Fruit fly (Drosophila melanogaster) whole organism, embryonic: Measurements from ENCODE around the gene CG6511.

Experiments
- Bdp1 ChIP-seq: fragments of 200-800 bp; sonication (Bioruptor generic); optimal IDR thresholded peaks from 3 replicates; lab custom pipeline; 2016; ENCODE audit warnings: missing biosample characterization, missing genetic modification characterization
- CG10147 ChIP-seq: fragments of 200-800 bp; sonication (Bioruptor generic); optimal IDR thresholded peaks from 2 replicates; lab custom pipeline; 2019; ENCODE audit warnings: missing biosample characterization, mild to moderate bottlenecking, missing genetic modification characterization, moderate library complexity
- CG10209 ChIP-seq: fragments of 200-800 bp; sonication (Bioruptor generic); optimal IDR thresholded peaks from 3 replicates; lab custom pipeline; 2017; ENCODE audit warnings: missing biosample characterization, mild to moderate bottlenecking, missing genetic modification characterization, missing genetic modification reagents
- CG11247 ChIP-seq: fragments of 200-800 bp; sonication (Bioruptor generic); IDR thresholded peaks from 2 replicates; pipeline ENCODE4 v1.3.6; 2022; ENCODE audit warnings: missing biosample characterization, missing genetic modification characterization
- CG12104 ChIP-seq: fragments of 200-800 bp; sonication (Bioruptor generic); optimal IDR thresholded peaks from 3 replicates; lab custom pipeline; 2016; ENCODE audit warnings: missing biosample characterization, missing genetic modification characterization
- CG12155 ChIP-seq: fragments of 200-800 bp; sonication (Bioruptor generic); optimal IDR thresholded peaks from 3 replicates; lab custom pipeline; 2016; ENCODE audit warnings: missing biosample characterization, missing genetic modification characterization
- CG15073 ChIP-seq: fragments of 200-800 bp; sonication (Bioruptor generic); optimal IDR thresholded peaks from 2 replicates; lab custom pipeline; 2016; ENCODE audit warnings: missing biosample characterization, missing genetic modification characterization
- CG17912 ChIP-seq: fragments of 200-800 bp; sonication (Bioruptor generic); optimal IDR thresholded peaks from 2 replicates; lab custom pipeline; 2018; ENCODE audit warnings: missing biosample characterization, mild to moderate bottlenecking, missing genetic modification characterization
- CG30403 ChIP-seq: fragments of 200-800 bp; sonication (Bioruptor generic); optimal IDR thresholded peaks from 3 replicates; lab custom pipeline; 2016; ENCODE audit warnings: missing biosample characterization, missing genetic modification characterization
- CG31388 ChIP-seq: fragments of 200-800 bp; sonication (Bioruptor generic); optimal IDR thresholded peaks from 2 replicates; lab custom pipeline; 2016; ENCODE audit warnings: missing biosample characterization, missing genetic modification characterization
- CG4617 ChIP-seq: fragments of 200-800 bp; sonication (Bioruptor generic); optimal IDR thresholded peaks from 3 replicates; lab custom pipeline; 2016; ENCODE audit warnings: missing biosample characterization, missing genetic modification characterization, borderline replicate concordance
- CG6683 ChIP-seq: fragments of 200-800 bp; sonication (Bioruptor generic); optimal IDR thresholded peaks from 2 replicates; lab custom pipeline; 2017; ENCODE audit warnings: missing biosample characterization, mild to moderate bottlenecking, missing genetic modification characterization, missing genetic modification reagents
- CG6689 ChIP-seq: fragments of 200-800 bp; sonication (Bioruptor generic); IDR thresholded peaks from 2 replicates; pipeline ENCODE4 v1.3.6; 2022; ENCODE audit warnings: missing biosample characterization, missing genetic modification characterization
- CG7745 ChIP-seq: fragments of 200-800 bp; sonication (Bioruptor generic); optimal IDR thresholded peaks from 2 replicates; lab custom pipeline; 2018; ENCODE audit warnings: missing biosample characterization, mild to moderate bottlenecking, missing genetic modification characterization, moderate library complexity
- CG8924 ChIP-seq: fragments of 200-800 bp; optimal IDR thresholded peaks from 3 replicates; lab custom pipeline; 2019; ENCODE audit warnings: missing biosample characterization, mild to moderate bottlenecking, missing genetic modification characterization, moderate library complexity
- CG8944 ChIP-seq: fragments of 200-800 bp; sonication (Bioruptor generic); optimal IDR thresholded peaks from 3 replicates; lab custom pipeline; 2016; ENCODE audit warnings: missing biosample characterization, missing genetic modification characterization
- Dip3 ChIP-seq: fragments of 200-800 bp; sonication (Bioruptor generic); optimal IDR thresholded peaks from 3 replicates; lab custom pipeline; 2016; ENCODE audit warnings: missing biosample characterization, missing genetic modification characterization
- Elba2 ChIP-seq: fragments of 200-800 bp; sonication (Bioruptor generic); optimal IDR thresholded peaks from 3 replicates; lab custom pipeline; 2016; ENCODE audit warnings: missing biosample characterization, missing genetic modification characterization
- Ets97D ChIP-seq: fragments of 200-800 bp; sonication (Bioruptor generic); optimal IDR thresholded peaks from 3 replicates; lab custom pipeline; 2016; ENCODE audit warnings: missing biosample characterization, missing genetic modification characterization
- Fer3 ChIP-seq: fragments of 200-800 bp; sonication (Bioruptor generic); optimal IDR thresholded peaks from 2 replicates; lab custom pipeline; 2018; ENCODE audit warnings: missing biosample characterization, mild to moderate bottlenecking, missing genetic modification characterization, moderate library complexity
- Gug ChIP-seq: fragments of 200-800 bp; sonication (Bioruptor generic); IDR thresholded peaks from 4 replicates; pipeline ENCODE4 v1.3.6; 2022; ENCODE audit warnings: missing biosample characterization, missing genetic modification characterization
- Hr39 ChIP-seq: fragments of >200 bp; optimal IDR thresholded peaks from 2 replicates; lab custom pipeline; 2017
- Lhr ChIP-seq: fragments of 200-800 bp; sonication (Bioruptor generic); optimal IDR thresholded peaks from 3 replicates; lab custom pipeline; 2017; ENCODE audit warnings: mild to moderate bottlenecking, missing biosample characterization, missing genetic modification reagents, missing genetic modification characterization
- Mad ChIP-seq: fragments of 200-800 bp; sonication (Bioruptor generic); optimal IDR thresholded peaks from 2 replicates; lab custom pipeline; 2016; ENCODE audit warnings: missing biosample characterization, missing genetic modification characterization
- Meics ChIP-seq: fragments of 200-800 bp; sonication (Bioruptor generic); optimal IDR thresholded peaks from 2 replicates; lab custom pipeline; 2017; ENCODE audit warnings: missing biosample characterization, mild to moderate bottlenecking, missing genetic modification characterization
- Neu2 ChIP-seq: fragments of 200-800 bp; sonication (Bioruptor generic); optimal IDR thresholded peaks from 3 replicates; lab custom pipeline; 2016; ENCODE audit warnings: missing biosample characterization, missing genetic modification characterization, borderline replicate concordance
- Nf-YB ChIP-seq: fragments of 200-800 bp; sonication (Bioruptor generic); optimal IDR thresholded peaks from 3 replicates; lab custom pipeline; 2019; ENCODE audit warnings: missing biosample characterization, mild to moderate bottlenecking, missing genetic modification characterization, moderate library complexity
- NfI ChIP-seq: fragments of 200-800 bp; sonication (Bioruptor generic); optimal IDR thresholded peaks from 3 replicates; lab custom pipeline; 2018; ENCODE audit warnings: missing biosample characterization, mild to moderate bottlenecking, missing genetic modification characterization, moderate library complexity
- Opbp ChIP-seq: fragments of 200-800 bp; sonication (Bioruptor generic); IDR thresholded peaks from 3 replicates; pipeline ENCODE4 v1.3.6; 2022; ENCODE audit warnings: missing biosample characterization, missing genetic modification characterization; ENCODE audit not compliant: partially characterized antibody
- Sin3A ChIP-seq: fragments of >200 bp; optimal IDR thresholded peaks from 2 replicates; lab custom pipeline; 2018
- Sox100B ChIP-seq: fragments of 200-800 bp; sonication (Bioruptor generic); optimal IDR thresholded peaks from 3 replicates; lab custom pipeline; 2018; ENCODE audit warnings: missing biosample characterization, mild to moderate bottlenecking, missing genetic modification characterization
- Trl ChIP-seq, 3 experiments: fragments of >200 bp in 2 of 3; fragments of 200-800 bp in 1 of 3; sonication (Bioruptor generic) in 1 of 3; optimal IDR thresholded peaks; 2 replicates in 1 of 3; 3 replicates in 2 of 3; lab custom pipeline; 2016 to 2017; ENCODE audit warnings: missing biosample characterization in 1 of 3, missing genetic modification characterization in 1 of 3
- ac ChIP-seq: fragments of 200-800 bp; sonication (Bioruptor generic); optimal IDR thresholded peaks from 3 replicates; lab custom pipeline; 2017; ENCODE audit warnings: missing biosample characterization, mild to moderate bottlenecking, missing genetic modification characterization
- ap ChIP-seq: fragments of 200-800 bp; sonication (Bioruptor generic); IDR thresholded peaks from 2 replicates; pipeline ENCODE4 v1.3.6; 2022; ENCODE audit warnings: missing biosample characterization, missing genetic modification characterization
- chinmo ChIP-seq: fragments of 200-800 bp; sonication (Bioruptor generic); IDR thresholded peaks from 4 replicates; pipeline ENCODE4 v1.3.6; 2022; ENCODE audit warnings: missing biosample characterization, missing genetic modification characterization; ENCODE audit not compliant: partially characterized antibody
- ci ChIP-seq: fragments of 200-800 bp; sonication (Bioruptor generic); IDR thresholded peaks from 3 replicates; pipeline ENCODE4 v1.3.6; 2022; ENCODE audit warnings: missing biosample characterization, missing genetic modification characterization
- crp ChIP-seq, 2 experiments: fragments of 200-800 bp; sonication (Bioruptor generic); optimal IDR thresholded peaks; 2 replicates in 1 of 2; 3 replicates in 1 of 2; lab custom pipeline; 2017; ENCODE audit warnings: missing biosample characterization in 2 of 2, missing genetic modification characterization in 2 of 2, mild to moderate bottlenecking in 1 of 2, moderate library complexity in 1 of 2
- fd3F ChIP-seq: fragments of 200-800 bp; sonication (Bioruptor generic); optimal IDR thresholded peaks from 2 replicates; lab custom pipeline; 2018; ENCODE audit warnings: missing biosample characterization, mild to moderate bottlenecking, missing genetic modification characterization, moderate library complexity
- gce ChIP-seq: fragments of 200-800 bp; sonication (Bioruptor generic); IDR thresholded peaks from 3 replicates; pipeline ENCODE4 v1.3.6; 2022; ENCODE audit warnings: missing biosample characterization, missing genetic modification characterization
- knrl ChIP-seq: fragments of 200-800 bp; sonication (Bioruptor generic); IDR thresholded peaks from 3 replicates; pipeline ENCODE4 v1.3.6; 2022; ENCODE audit warnings: missing biosample characterization, missing genetic modification characterization; ENCODE audit not compliant: partially characterized antibody
- mirr ChIP-seq: fragments of 200-800 bp; sonication (Bioruptor generic); optimal IDR thresholded peaks from 3 replicates; lab custom pipeline; 2018; ENCODE audit warnings: missing biosample characterization, mild to moderate bottlenecking, missing genetic modification characterization
- otp ChIP-seq: fragments of 200-800 bp; sonication (Bioruptor generic); IDR thresholded peaks from 3 replicates; pipeline ENCODE4, ENCODE4 v1.3.6; 2022; ENCODE audit warnings: missing biosample characterization, missing genetic modification characterization
- pum ChIP-seq: fragments of 200-800 bp; sonication (Bioruptor generic); optimal IDR thresholded peaks from 2 replicates; lab custom pipeline; 2016; ENCODE audit warnings: missing biosample characterization, missing genetic modification characterization
- row ChIP-seq: fragments of 200-800 bp; sonication (Bioruptor generic); IDR thresholded peaks from 3 replicates; pipeline ENCODE4 v1.3.6; 2022; ENCODE audit warnings: missing biosample characterization, missing genetic modification characterization
- sens-2 ChIP-seq: fragments of 200-800 bp; sonication (Bioruptor generic); IDR thresholded peaks from 2 replicates; pipeline ENCODE4 v1.3.6; 2022; ENCODE audit warnings: missing biosample characterization, missing genetic modification characterization
- seq ChIP-seq: fragments of 200-800 bp; sonication (Bioruptor generic); IDR thresholded peaks from 2 replicates; pipeline ENCODE4 v1.3.6; 2022; ENCODE audit warnings: missing biosample characterization, missing genetic modification characterization
- sr ChIP-seq: fragments of 200-800 bp; sonication (Bioruptor generic); IDR thresholded peaks from 3 replicates; pipeline ENCODE4 v1.3.6; 2022; ENCODE audit warnings: missing biosample characterization, missing genetic modification characterization
- tio ChIP-seq: fragments of 200-800 bp; sonication (Bioruptor generic); optimal IDR thresholded peaks from 2 replicates; lab custom pipeline; 2017; ENCODE audit warnings: missing biosample characterization, missing genetic modification characterization, inconsistent platforms
- twi ChIP-seq: fragments of 200-800 bp; optimal IDR thresholded peaks from 2 replicates; lab custom pipeline; 2019; ENCODE audit warnings: missing biosample characterization, mild to moderate bottlenecking, missing genetic modification characterization, moderate library complexity

The CG6511 gene

DNA sequence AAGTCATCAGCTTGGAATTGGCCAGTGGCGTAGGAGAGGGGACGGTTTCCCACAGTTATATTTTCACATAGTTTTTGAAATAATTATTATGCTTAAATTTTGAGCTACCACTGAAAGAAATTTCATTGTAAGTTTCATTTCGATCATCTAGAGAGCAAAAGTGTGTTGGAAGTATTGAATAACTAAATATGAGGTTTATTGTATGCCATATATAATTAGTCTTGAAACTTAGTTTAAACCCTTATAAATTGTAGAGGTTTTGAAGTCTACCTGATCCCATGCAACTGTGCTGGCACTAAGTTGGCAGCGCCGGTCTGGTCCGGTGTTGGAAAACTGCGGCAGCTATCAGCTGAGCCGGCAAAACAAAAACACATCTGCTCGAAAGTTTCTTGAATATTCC is at the start of gene CG6511, which contains the start of gene CG32022 (continued):
- TF ChIP-seq Nf-YB (GFP tag; lab: Kevin White, UChicago), result peak; percentile 83
- peak; percentile 97 for TF ChIP-seq CG10147
- peak; percentile 97 for TF ChIP-seq Mad (GFP tag; lab: Kevin White, UChicago)
- peak; percentile 91 for TF ChIP-seq Bdp1
- peak; percentile 96 for TF ChIP-seq Gug (GFP tag; lab: Robert Waterston, UW)
- TF ChIP-seq ci, result peak; percentile 93
- TF ChIP-seq chinmo (GFP tag; lab: Robert Waterston, UW), result no peak
- peak; percentile 97 for TF ChIP-seq Meics (GFP tag; lab: Kevin White, UChicago)
- peak; percentile 97 for TF ChIP-seq CG10209 (GFP tag; lab: Kevin White, UChicago)
- peak; percentile 95 to 97 for TF ChIP-seq crp (GFP tag; optimal IDR thresholded peaks at IDR 0.05; lab: Kevin White, UChicago)
- TF ChIP-seq Trl (optimal IDR thresholded peaks at IDR 0.05; lab: Kevin White, UChicago), result no peak
- peak; percentile 97 for TF ChIP-seq Trl (GFP tag; optimal IDR thresholded peaks at IDR 0.05; lab: Kevin White, UChicago)
- peak; percentile 91 for TF ChIP-seq ac (GFP tag; lab: Kevin White, UChicago)
- peak; percentile 96 for TF ChIP-seq CG6689 (GFP tag; lab: Robert Waterston, UW)
- TF ChIP-seq CG7745, result no peak
- TF ChIP-seq Opbp (GFP tag; lab: Robert Waterston, UW), result no peak
- TF ChIP-seq CG12104 (GFP tag; lab: Kevin White, UChicago), result peak; percentile 95
- TF ChIP-seq gce (GFP tag; lab: Robert Waterston, UW), result peak; percentile 89
- TF ChIP-seq CG15073 (GFP tag; lab: Kevin White, UChicago), result peak; percentile 72
- peak; percentile 96 for TF ChIP-seq fd3F (GFP tag; lab: Kevin White, UChicago)
- TF ChIP-seq knrl (GFP tag; lab: Robert Waterston, UW), result no peak; the same call in 2 of the 3 replicates
- peak; percentile 94; the same call in 1 of the 2 replicates for TF ChIP-seq CG11247 (GFP tag; lab: Robert Waterston, UW)
- peak; percentile 87 for TF ChIP-seq Elba2 (GFP tag; lab: Kevin White, UChicago)
- TF ChIP-seq sens-2 (GFP tag; lab: Robert Waterston, UW), result peak; percentile 88
- peak; percentile 98 for TF ChIP-seq pum (GFP tag; lab: Kevin White, UChicago)
- peak; percentile 58; the same call in 1 of the 3 replicates for TF ChIP-seq sr (GFP tag; lab: Robert Waterston, UW)

DNA sequence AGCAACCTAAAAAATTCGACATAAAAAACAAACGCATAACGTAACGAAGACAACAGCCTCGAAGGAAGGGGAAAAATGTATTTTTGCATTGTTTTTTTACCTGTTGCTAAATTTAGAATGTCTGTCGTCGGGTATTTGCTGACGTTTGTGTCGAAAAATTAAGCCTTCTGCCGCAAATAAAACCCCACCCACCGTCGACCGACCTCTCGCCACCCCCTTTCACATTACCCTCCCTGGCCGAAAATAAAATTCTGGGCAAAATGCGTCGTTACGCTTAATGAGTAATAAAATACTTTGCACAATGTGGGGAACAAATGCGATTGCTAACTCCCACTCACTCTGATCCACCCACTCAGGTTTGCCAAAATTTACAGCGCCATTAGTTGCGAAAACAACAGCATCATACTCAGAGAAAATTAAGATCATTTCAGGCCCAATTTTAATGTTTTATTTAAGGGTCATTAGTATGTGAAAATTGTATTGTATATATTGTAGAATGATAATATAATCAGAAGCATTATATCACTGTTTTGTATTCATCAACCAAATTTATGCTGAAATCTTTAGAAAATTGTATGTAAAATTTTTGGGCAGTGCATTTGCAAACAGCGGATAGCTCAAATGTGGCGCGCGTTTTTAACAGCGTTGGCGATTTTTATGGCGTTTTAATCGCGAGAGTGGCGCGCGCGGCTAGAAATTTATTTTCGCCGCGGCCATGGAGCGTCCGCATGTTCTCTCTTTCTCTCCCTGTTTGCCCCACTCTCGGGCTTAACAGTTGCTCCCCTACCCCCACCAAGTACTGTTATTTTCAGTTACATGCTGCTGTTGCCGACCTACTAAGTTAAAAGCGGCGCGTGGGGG is 48.7 kb upstream of the CG6511 start:
- TF ChIP-seq Lhr (GFP tag; lab: Kevin White, UChicago) (no peak), Fer3 (tag; lab: Kevin White, UChicago) (peak; percentile 59), CG8924 (tag; lab: Kevin White, UChicago) (no peak), Sox100B (GFP tag; lab: Kevin White, UChicago) (no peak), CG12155 (GFP tag; lab: Kevin White, UChicago) (peak; percentile 35), CG4617 (GFP tag; lab: Kevin White, UChicago) (no peak), ap (no peak), Dip3 (peak; percentile 47), CG30403 (peak; percentile 40), CG8944 (no peak), NfI (peak; percentile 25), CG6683 (GFP tag; lab: Kevin White, UChicago) (no peak), twi (tag; lab: Kevin White, UChicago) (no peak), Sin3A (lab: Kevin White, UChicago) (no peak), row (GFP tag; lab: Robert Waterston, UW) (peak; percentile 63), CG17912 (no peak), Ets97D (GFP tag; lab: Kevin White, UChicago) (no peak), Hr39 (lab: Kevin White, UChicago) (no peak), seq (GFP tag; lab: Robert Waterston, UW) (no peak), mirr (GFP tag; lab: Kevin White, UChicago) (no peak), otp (no peak), tio (peak; percentile 30), CG31388 (GFP tag; lab: Kevin White, UChicago) (no peak), Neu2 (GFP tag; lab: Kevin White, UChicago) (no peak), Bdp1 (no peak)
